Fruit fly (Drosophila melanogaster) whole organism, embryonic: ENCODE results near the gene holn1.

ENCODE experiments used
- Abd-B ChIP-seq: fragments of 200-800 bp; sonication (Bioruptor generic); optimal IDR thresholded peaks from 2 replicates; lab custom pipeline; 2018; ENCODE audit warnings: missing biosample characterization, mild to moderate bottlenecking, missing genetic modification characterization, moderate library complexity
- Bdp1 ChIP-seq: fragments of 200-800 bp; sonication (Bioruptor generic); optimal IDR thresholded peaks from 3 replicates; lab custom pipeline; 2016; ENCODE audit warnings: missing biosample characterization, missing genetic modification characterization
- CG1024 ChIP-seq: fragments of 200-800 bp; sonication (Bioruptor generic); IDR thresholded peaks from 2 replicates; pipeline ENCODE4 v1.3.6; 2022; ENCODE audit warnings: missing biosample characterization, missing genetic modification characterization
- CG10267 ChIP-seq: fragments of 200-800 bp; sonication (Bioruptor generic); optimal IDR thresholded peaks from 2 replicates; lab custom pipeline; 2018; ENCODE audit warnings: missing biosample characterization, mild to moderate bottlenecking, missing genetic modification characterization, moderate library complexity
- CG10431 ChIP-seq: fragments of 200-800 bp; sonication (Bioruptor generic); optimal IDR thresholded peaks from 3 replicates; lab custom pipeline; 2018; ENCODE audit warnings: missing biosample characterization, mild to moderate bottlenecking, missing genetic modification characterization
- CG10654 ChIP-seq: fragments of 200-800 bp; sonication (Bioruptor generic); optimal IDR thresholded peaks from 2 replicates; lab custom pipeline; 2016; ENCODE audit warnings: missing biosample characterization, missing genetic modification characterization
- CG11560 ChIP-seq: fragments of 200-800 bp; sonication (Bioruptor generic); IDR thresholded peaks from 3 replicates; pipeline ENCODE4 v1.3.6; 2022; ENCODE audit warnings: missing biosample characterization, missing genetic modification characterization
- CG13894 ChIP-seq: fragments of 200-800 bp; sonication (Bioruptor generic); optimal IDR thresholded peaks from 3 replicates; lab custom pipeline; 2018; ENCODE audit warnings: missing biosample characterization, mild to moderate bottlenecking, missing genetic modification characterization, moderate library complexity
- CG1647 ChIP-seq: fragments of 200-800 bp; sonication (Bioruptor generic); optimal IDR thresholded peaks from 3 replicates; lab custom pipeline; 2016; ENCODE audit warnings: missing biosample characterization, missing genetic modification characterization
- CG17802 ChIP-seq: fragments of 200-800 bp; sonication (Bioruptor generic); optimal IDR thresholded peaks from 2 replicates; lab custom pipeline; 2018; ENCODE audit warnings: missing biosample characterization, mild to moderate bottlenecking, missing genetic modification characterization, moderate library complexity
- CG2202 ChIP-seq: fragments of 200-800 bp; sonication (Bioruptor generic); optimal IDR thresholded peaks from 2 replicates; lab custom pipeline; 2018; ENCODE audit warnings: missing biosample characterization, mild to moderate bottlenecking, missing genetic modification characterization
- CG3163 ChIP-seq: fragments of 200-800 bp; sonication (Bioruptor generic); optimal IDR thresholded peaks from 3 replicates; lab custom pipeline; 2016; ENCODE audit warnings: missing biosample characterization, missing genetic modification characterization
- CG43689 ChIP-seq: fragments of 200-800 bp; sonication (Bioruptor generic); IDR thresholded peaks from 2 replicates; pipeline ENCODE4 v1.3.6; 2022; ENCODE audit warnings: missing biosample characterization, missing genetic modification characterization
- CG4820 ChIP-seq: fragments of 200-800 bp; sonication (Bioruptor generic); optimal IDR thresholded peaks from 3 replicates; lab custom pipeline; 2016; ENCODE audit warnings: missing biosample characterization, missing genetic modification characterization
- CG6272 ChIP-seq: fragments of 200-800 bp; sonication (Bioruptor generic); IDR thresholded peaks from 2 replicates; pipeline ENCODE4 v1.3.6; 2022; ENCODE audit warnings: missing biosample characterization, missing genetic modification characterization
- CG6654 ChIP-seq: fragments of 200-800 bp; sonication (Bioruptor generic); optimal IDR thresholded peaks from 2 replicates; lab custom pipeline; 2017; ENCODE audit warnings: missing biosample characterization, mild to moderate bottlenecking, missing genetic modification characterization
- CG7556 ChIP-seq: fragments of 200-800 bp; sonication (Bioruptor generic); optimal IDR thresholded peaks from 2 replicates; lab custom pipeline; 2017; ENCODE audit warnings: missing biosample characterization, mild to moderate bottlenecking, missing genetic modification characterization
- CG7963 ChIP-seq: fragments of 200-800 bp; sonication (Bioruptor generic); IDR thresholded peaks from 3 replicates; pipeline ENCODE4 v1.3.6; 2022; ENCODE audit warnings: missing biosample characterization, missing genetic modification characterization; ENCODE audit not compliant: partially characterized antibody
- CG8089 ChIP-seq: fragments of 200-800 bp; sonication (Bioruptor generic); optimal IDR thresholded peaks from 3 replicates; lab custom pipeline; 2016; ENCODE audit warnings: missing biosample characterization, missing genetic modification characterization
- CG8478 ChIP-seq: fragments of >200 bp; optimal IDR thresholded peaks from 2 replicates; lab custom pipeline; 2018
- CG8924 ChIP-seq: fragments of 200-800 bp; optimal IDR thresholded peaks from 3 replicates; lab custom pipeline; 2019; ENCODE audit warnings: missing biosample characterization, mild to moderate bottlenecking, missing genetic modification characterization, moderate library complexity
- CG9876 ChIP-seq: fragments of 200-800 bp; sonication (Bioruptor generic); optimal IDR thresholded peaks from 2 replicates; lab custom pipeline; 2016; ENCODE audit warnings: missing biosample characterization, missing genetic modification characterization
- CHES-1-like ChIP-seq: fragments of 200-800 bp; sonication (Bioruptor generic); optimal IDR thresholded peaks from 2 replicates; lab custom pipeline; 2016; ENCODE audit warnings: missing biosample characterization, missing genetic modification characterization
- Camta ChIP-seq: fragments of 200-800 bp; sonication (Bioruptor generic); optimal IDR thresholded peaks from 2 replicates; lab custom pipeline; 2016; ENCODE audit warnings: missing biosample characterization, missing genetic modification characterization
- H15 ChIP-seq: fragments of 200-800 bp; sonication (Bioruptor generic); IDR thresholded peaks from 3 replicates; pipeline ENCODE4 v1.3.6; 2022; ENCODE audit warnings: missing biosample characterization, missing genetic modification characterization
- Hr51 ChIP-seq, 2 experiments: fragments of 200-800 bp; sonication (Bioruptor generic); optimal IDR thresholded peaks; 2 replicates in 1 of 2; 3 replicates in 1 of 2; lab custom pipeline; 2016 to 2018; ENCODE audit warnings: missing biosample characterization in 2 of 2, missing genetic modification characterization in 2 of 2, mild to moderate bottlenecking in 1 of 2, moderate library complexity in 1 of 2
- NFAT ChIP-seq: fragments of 200-800 bp; sonication (Bioruptor generic); IDR thresholded peaks from 2 replicates; pipeline ENCODE4 v1.3.6; 2022; ENCODE audit warnings: missing biosample characterization, missing genetic modification characterization
- Pdp1 ChIP-seq, 2 experiments: fragments of 200-800 bp; sonication (Bioruptor generic); optimal IDR thresholded peaks; 3 replicates each; lab custom pipeline; 2016; ENCODE audit warnings: missing biosample characterization in 2 of 2, missing genetic modification characterization in 2 of 2, mild to moderate bottlenecking in 1 of 2, moderate library complexity in 1 of 2
- Taf1 ChIP-seq: fragments of 200-800 bp; sonication (Bioruptor generic); IDR thresholded peaks from 2 replicates; pipeline ENCODE4 v1.3.6; 2022; ENCODE audit warnings: missing biosample characterization, missing genetic modification characterization
- Tbp ChIP-seq: fragments of >200 bp; optimal IDR thresholded peaks from 2 replicates; lab custom pipeline; 2018; ENCODE audit warnings: missing biosample characterization, missing genetic modification characterization
- ac ChIP-seq: fragments of 200-800 bp; sonication (Bioruptor generic); optimal IDR thresholded peaks from 3 replicates; lab custom pipeline; 2017; ENCODE audit warnings: missing biosample characterization, mild to moderate bottlenecking, missing genetic modification characterization
- ato ChIP-seq: fragments of 200-800 bp; sonication (Bioruptor generic); IDR thresholded peaks from 2 replicates; pipeline ENCODE4 v1.3.6; 2022; ENCODE audit warnings: missing biosample characterization, missing genetic modification characterization; ENCODE audit not compliant: partially characterized antibody
- caup ChIP-seq: fragments of 200-800 bp; sonication (Bioruptor generic); optimal IDR thresholded peaks from 3 replicates; lab custom pipeline; 2017; ENCODE audit warnings: missing biosample characterization, mild to moderate bottlenecking, missing genetic modification characterization, moderate library complexity; ENCODE audit not compliant: severe bottlenecking
- crp ChIP-seq, 2 experiments: fragments of 200-800 bp; sonication (Bioruptor generic); optimal IDR thresholded peaks; 2 replicates in 1 of 2; 3 replicates in 1 of 2; lab custom pipeline; 2017; ENCODE audit warnings: missing biosample characterization in 2 of 2, missing genetic modification characterization in 2 of 2, mild to moderate bottlenecking in 1 of 2, moderate library complexity in 1 of 2
- dmrt11E ChIP-seq: fragments of 200-800 bp; sonication (Bioruptor generic); optimal IDR thresholded peaks from 3 replicates; lab custom pipeline; 2018; ENCODE audit warnings: missing biosample characterization, mild to moderate bottlenecking, missing genetic modification characterization, moderate library complexity
- dpn ChIP-seq, 2 experiments: fragments of 200-800 bp; sonication (Bioruptor generic); optimal IDR thresholded peaks; 3 replicates each; lab custom pipeline; 2016; ENCODE audit warnings: missing biosample characterization in 2 of 2, missing genetic modification characterization in 2 of 2
- fd102C ChIP-seq: fragments of 200-800 bp; sonication (Bioruptor generic); optimal IDR thresholded peaks from 2 replicates; lab custom pipeline; 2018; ENCODE audit warnings: missing biosample characterization, mild to moderate bottlenecking, missing genetic modification characterization, moderate library complexity
- fd3F ChIP-seq: fragments of 200-800 bp; sonication (Bioruptor generic); optimal IDR thresholded peaks from 2 replicates; lab custom pipeline; 2018; ENCODE audit warnings: missing biosample characterization, mild to moderate bottlenecking, missing genetic modification characterization, moderate library complexity
- fd64A ChIP-seq: fragments of 200-800 bp; sonication (Bioruptor generic); optimal IDR thresholded peaks from 3 replicates; lab custom pipeline; 2018; ENCODE audit warnings: missing biosample characterization, mild to moderate bottlenecking, missing genetic modification characterization
- gem ChIP-seq: fragments of 200-800 bp; sonication (Bioruptor generic); optimal IDR thresholded peaks from 2 replicates; lab custom pipeline; 2019; ENCODE audit warnings: missing biosample characterization, mild to moderate bottlenecking, missing genetic modification characterization, moderate library complexity
- gfzf ChIP-seq: fragments of 200-800 bp; sonication (Bioruptor generic); optimal IDR thresholded peaks from 2 replicates; lab custom pipeline; 2016; ENCODE audit warnings: missing biosample characterization, mild to moderate bottlenecking, missing genetic modification characterization, moderate library complexity
- gt ChIP-seq: fragments of 200-800 bp; sonication (Bioruptor generic); IDR thresholded peaks from 2 replicates; pipeline ENCODE4 v1.3.6; 2022; ENCODE audit warnings: missing biosample characterization, missing genetic modification characterization
- ken ChIP-seq: fragments of 200-800 bp; sonication (Bioruptor generic); IDR thresholded peaks from 3 replicates; pipeline ENCODE4 v1.3.6; 2022; ENCODE audit warnings: missing biosample characterization, missing genetic modification characterization
- nerfin-2 ChIP-seq: fragments of 200-800 bp; sonication (Bioruptor generic); IDR thresholded peaks from 2 replicates; pipeline ENCODE4 v1.3.6; 2022; ENCODE audit warnings: missing biosample characterization, missing genetic modification characterization; ENCODE audit not compliant: partially characterized antibody
- nom ChIP-seq: fragments of 200-800 bp; sonication (Bioruptor generic); optimal IDR thresholded peaks from 2 replicates; lab custom pipeline; 2017; ENCODE audit warnings: missing biosample characterization, missing genetic modification characterization, mild to moderate bottlenecking, moderate library complexity, missing genetic modification reagents
- onecut ChIP-seq: fragments of 200-800 bp; sonication (Bioruptor generic); IDR thresholded peaks from 2 replicates; pipeline ENCODE4 v1.3.6; 2022; ENCODE audit warnings: missing biosample characterization, missing genetic modification characterization
- pb ChIP-seq: fragments of 200-800 bp; sonication (Bioruptor generic); optimal IDR thresholded peaks from 3 replicates; lab custom pipeline; 2016; ENCODE audit warnings: missing biosample characterization, missing genetic modification characterization
- pros ChIP-seq: fragments of 200-800 bp; sonication (Bioruptor generic); optimal IDR thresholded peaks from 3 replicates; lab custom pipeline; 2019; ENCODE audit warnings: missing biosample characterization, mild to moderate bottlenecking, missing genetic modification characterization, moderate library complexity
- tll ChIP-seq, 2 experiments: fragments of 200-800 bp in 1 of 2; fragments of >200 bp in 1 of 2; sonication (Bioruptor generic) in 1 of 2; optimal IDR thresholded peaks; 2 replicates each; lab custom pipeline; 2017 to 2019; ENCODE audit warnings: missing biosample characterization in 2 of 2, missing genetic modification characterization in 2 of 2, mild to moderate bottlenecking in 1 of 2, moderate library complexity in 1 of 2
- wdn ChIP-seq: fragments of 200-800 bp; sonication (Bioruptor generic); IDR thresholded peaks from 2 replicates; pipeline ENCODE4 v1.3.6; 2022; ENCODE audit warnings: missing biosample characterization, missing genetic modification characterization

holn1 gene

dm6 chr2L:10426534-10427048 is 9.2 kb upstream of the holn1 start, which contains the start of the genes SmB and KdelR (continued):
- TF ChIP-seq CG1024 (no peak), onecut (GFP tag; lab: Robert Waterston, UW) (no peak), CG3163 (GFP tag; lab: Kevin White, UChicago) (no peak), fd64A (no peak), pb (GFP tag; lab: Kevin White, UChicago) (no peak), CG8924 (tag; lab: Kevin White, UChicago) (peak; percentile 69), Tbp (no peak), gem (no peak), CG17802 (tag; lab: Kevin White, UChicago) (no peak), CG10267 (peak; percentile 73), crp (GFP tag; optimal IDR thresholded peaks at IDR 0.05; lab: Kevin White, UChicago) (peak in 1 of 2 experiments; percentile 54), Camta (GFP tag; lab: Kevin White, UChicago) (no peak), CG13894 (tag; lab: Kevin White, UChicago) (no peak), dmrt11E (no peak), H15 (GFP tag; lab: Robert Waterston, UW) (no peak), gfzf (GFP tag; lab: Kevin White, UChicago) (peak; percentile 61), Pdp1 (GFP tag; optimal IDR thresholded peaks at IDR 0.05; lab: Kevin White, UChicago) (no peak), CG10431 (GFP tag; lab: Kevin White, UChicago) (peak; percentile 20), CG7556 (peak; percentile 30), CG8478 (lab: Kevin White, UChicago) (no peak), CG6272 (GFP tag; lab: Robert Waterston, UW) (0 out of 2 replicates have a peak, but pooled peaks have one; percentile 30), CHES-1-like (GFP tag; lab: Kevin White, UChicago) (peak; percentile 26), CG11560 (tag; lab: Robert Waterston, UW) (peak; percentile 98), fd3F (no peak), pros (GFP tag; lab: Kevin White, UChicago) (no peak), CG9876 (GFP tag; lab: Kevin White, UChicago) (no peak), nerfin-2 (peak; percentile 95), dpn (GFP tag; optimal IDR thresholded peaks at IDR 0.05; lab: Kevin White, UChicago) (peak in 1 of 2 experiments; percentile 13), wdn (GFP tag; lab: Robert Waterston, UW) (no peak), CG10654 (GFP tag; lab: Kevin White, UChicago) (no peak), ken (GFP tag; lab: Robert Waterston, UW) (no peak), NFAT (GFP tag; lab: Robert Waterston, UW) (no peak), ac (GFP tag; lab: Kevin White, UChicago) (no peak), CG2202 (tag; lab: Kevin White, UChicago) (no peak), CG6654 (GFP tag; lab: Kevin White, UChicago) (no peak), Bdp1 (GFP tag; lab: Kevin White, UChicago) (no peak), CG7963 (GFP tag; lab: Robert Waterston, UW) (peak; percentile 76), tll (GFP tag; optimal IDR thresholded peaks at IDR 0.05; lab: Kevin White, UChicago) (no peak), fd102C (no peak), Hr51 (GFP tag; optimal IDR thresholded peaks at IDR 0.05; lab: Kevin White, UChicago) (no peak), Abd-B (GFP tag; lab: Kevin White, UChicago) (no peak), ato (peak; percentile 68), CG43689 (GFP tag; lab: Robert Waterston, UW) (no peak), CG1647 (GFP tag; lab: Kevin White, UChicago) (no peak), gt (no peak), CG8089 (GFP tag; lab: Kevin White, UChicago) (no peak), nom (GFP tag; lab: Kevin White, UChicago) (peak; percentile 4), CG4820 (GFP tag; lab: Kevin White, UChicago) (no peak), caup (GFP tag; lab: Kevin White, UChicago) (no peak), Taf1 (GFP tag; lab: Robert Waterston, UW) (no peak)
